Fruit fly (Drosophila melanogaster): ENCODE data around the gene Osi10a.

- TF ChIP-seq Dfd (GFP tag; optimal IDR thresholded peaks at IDR 0.05) (no peak), sage (GFP tag; optimal IDR thresholded peaks at IDR 0.05) (no peak), Dif (GFP tag; optimal IDR thresholded peaks at IDR 0.05; ENCODE audit: partially characterized antibody) (no peak), h (GFP tag; optimal IDR thresholded peaks at IDR 0.05) (no peak)
These were observed 23.5 kb upstream of the Osi10a start for dm6 chr3R:6240263-6240662.

Measured in whole organism, wandering third instar larva.